In the genomic region with DNA sequence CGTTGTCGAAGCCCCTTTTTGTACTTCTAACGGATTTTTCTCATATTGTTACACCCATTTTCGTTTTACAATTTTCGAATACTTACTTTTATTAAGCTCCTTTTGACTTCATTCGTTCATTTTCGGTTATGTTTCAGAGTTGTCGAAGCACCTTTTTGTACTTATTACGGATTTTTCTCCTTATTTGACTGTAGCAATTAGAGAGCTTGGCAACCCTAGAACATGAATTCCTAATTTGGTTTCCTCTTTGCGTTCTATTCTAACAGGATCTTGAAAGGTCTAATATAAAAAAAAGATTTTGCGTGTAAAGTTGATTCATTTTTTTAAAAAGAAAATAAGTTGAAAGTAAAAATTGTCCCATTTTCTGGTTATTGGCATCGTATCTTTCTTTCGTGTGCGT, we compare ENCODE assay signal across 2 fruit fly cellular contexts.
TF ChIP-seq lines count a peak whose summit lies in the region.

No protein-coding gene starts in this region.

- no peak for TF ChIP-seq CTCF in whole organism, embryonic (GFP tag; optimal IDR thresholded peaks at IDR 0.05; lab: Kevin White, UChicago)

TF ChIP-seq in whole organism, adult, 20 proteins besides CTCF, POLR2A, EP300 and RAD21:
- TF ChIP-seq tj (GFP tag; optimal IDR thresholded peaks at IDR 0.05; lab: Kevin White, UChicago) (no peak), toe (GFP tag; optimal IDR thresholded peaks at IDR 0.05; lab: Kevin White, UChicago) (no peak), CG1620 (GFP tag; optimal IDR thresholded peaks at IDR 0.05; lab: Kevin White, UChicago) (no peak), pad (GFP tag; optimal IDR thresholded peaks at IDR 0.05; lab: Kevin White, UChicago) (peak; percentile 42), CG11617 (GFP tag; optimal IDR thresholded peaks at IDR 0.05; lab: Kevin White, UChicago) (no peak), CG12768 (GFP tag; optimal IDR thresholded peaks at IDR 0.05; lab: Kevin White, UChicago) (no peak), CG5204 (GFP tag; optimal IDR thresholded peaks at IDR 0.05; lab: Kevin White, UChicago) (no peak), CG33017 (tag; optimal IDR thresholded peaks at IDR 0.05; lab: Kevin White, UChicago) (no peak), Clk (GFP tag; optimal IDR thresholded peaks at IDR 0.05; lab: Kevin White, UChicago) (no peak), Hr96 (GFP tag; optimal IDR thresholded peaks at IDR 0.05; lab: Kevin White, UChicago) (no peak), Mnt (GFP tag; optimal IDR thresholded peaks at IDR 0.05; lab: Kevin White, UChicago) (no peak), cic (GFP tag; optimal IDR thresholded peaks at IDR 0.05; lab: Kevin White, UChicago) (no peak), cnc (optimal IDR thresholded peaks at IDR 0.05; lab: Kevin White, UChicago) (no peak), bab1 (GFP tag; optimal IDR thresholded peaks at IDR 0.05; lab: Kevin White, UChicago) (no peak), CG7045 (GFP tag; optimal IDR thresholded peaks at IDR 0.05; lab: Kevin White, UChicago) (no peak), CG14711 (tag; optimal IDR thresholded peaks at IDR 0.05; lab: Kevin White, UChicago) (peak; percentile 91), CG7101 (tag; optimal IDR thresholded peaks at IDR 0.05; lab: Kevin White, UChicago) (no peak), kay (GFP tag; lab: Kevin White, UChicago; ENCODE audit: borderline replicate concordance) (no peak), ovo (GFP tag; optimal IDR thresholded peaks at IDR 0.05; lab: Kevin White, UChicago) (peak; percentile 41), Crg-1 (GFP tag; optimal IDR thresholded peaks at IDR 0.05; lab: Kevin White, UChicago) (no peak)
TF ChIP-seq in whole organism, adult: peak in this region for 3.

TF ChIP-seq in whole organism, embryonic, 481 proteins besides CTCF, POLR2A, EP300 and RAD21:
- peak; percentile 56 for TF ChIP-seq CG8290 (GFP tag; optimal IDR thresholded peaks at IDR 0.05; lab: Kevin White, UChicago)
- no peak for TF ChIP-seq CG8290 (tag; optimal IDR thresholded peaks at IDR 0.05; lab: Kevin White, UChicago)
- peak; percentile 3 for TF ChIP-seq tio (GFP tag; optimal IDR thresholded peaks at IDR 0.05; lab: Kevin White, UChicago)
- no peak for TF ChIP-seq HLH4C (GFP tag; IDR thresholded peaks at IDR 0.05; lab: Robert Waterston, UW; ENCODE audit: partially characterized antibody)
- TF ChIP-seq Chrac-16 (GFP tag; optimal IDR thresholded peaks at IDR 0.05; lab: Kevin White, UChicago) = no peak
- TF ChIP-seq row (GFP tag; IDR thresholded peaks at IDR 0.05; lab: Robert Waterston, UW) = peak; percentile 43
- no peak for TF ChIP-seq HmgZ (tag; optimal IDR thresholded peaks at IDR 0.05; lab: Kevin White, UChicago)
- peak; percentile 23 for TF ChIP-seq stwl (tag; optimal IDR thresholded peaks at IDR 0.05; lab: Kevin White, UChicago)
- no peak for TF ChIP-seq gsb (GFP tag; IDR thresholded peaks at IDR 0.05; lab: Robert Waterston, UW)
- TF ChIP-seq CG7963 (GFP tag; IDR thresholded peaks at IDR 0.05; lab: Robert Waterston, UW; ENCODE audit: partially characterized antibody) = no peak
- peak in 1 of 2 experiments; percentile 73 for TF ChIP-seq insv (GFP tag; optimal IDR thresholded peaks at IDR 0.05; lab: Kevin White, UChicago)
- no peak for TF ChIP-seq crol (GFP tag; IDR thresholded peaks at IDR 0.05; lab: Robert Waterston, UW)
- peak; percentile 89 for TF ChIP-seq Elba2 (GFP tag; optimal IDR thresholded peaks at IDR 0.05; lab: Kevin White, UChicago)
- TF ChIP-seq CG9797 (GFP tag; optimal IDR thresholded peaks at IDR 0.05; lab: Kevin White, UChicago) = no peak
- TF ChIP-seq lilli (GFP tag; optimal IDR thresholded peaks at IDR 0.05; lab: Kevin White, UChicago) = peak; percentile 11
- peak; percentile 30 for TF ChIP-seq CG15696 (tag; optimal IDR thresholded peaks at IDR 0.05; lab: Kevin White, UChicago)
- peak; percentile 7 for TF ChIP-seq CG14710 (tag; optimal IDR thresholded peaks at IDR 0.05; lab: Kevin White, UChicago)
- TF ChIP-seq CG1529 (GFP tag; optimal IDR thresholded peaks at IDR 0.05; lab: Kevin White, UChicago) = no peak
- peak; percentile 34 for TF ChIP-seq Hmx (GFP tag; optimal IDR thresholded peaks at IDR 0.05; lab: Kevin White, UChicago)
- TF ChIP-seq Ets97D (GFP tag; optimal IDR thresholded peaks at IDR 0.05; lab: Kevin White, UChicago) = no peak
- TF ChIP-seq CG2116 (GFP tag; optimal IDR thresholded peaks at IDR 0.05; lab: Kevin White, UChicago) = no peak
- peak in 1 of 3 experiments; percentile 14 for TF ChIP-seq lola (GFP tag; optimal IDR thresholded peaks at IDR 0.05; lab: Kevin White, UChicago)
